Fruit fly (Drosophila melanogaster): ENCODE data around the gene Rala.
A peak's percentile ranks its signal among the peaks of the same experiment; 100 is the strongest.

Gene Rala

dm6 chrX:3720176-3720981 is 944 bp upstream of the Rala start (continued):
- peak; percentile 1 for TF ChIP-seq CG12769 (tag; optimal IDR thresholded peaks at IDR 0.05)
- TF ChIP-seq lab (GFP tag; optimal IDR thresholded peaks at IDR 0.05) = no peak
- no peak for TF ChIP-seq onecut (GFP tag; IDR thresholded peaks at IDR 0.05)
- peak; percentile 37; the same call in 1 of the 2 replicates for TF ChIP-seq CG32532 (GFP tag; IDR thresholded peaks at IDR 0.05)
- no peak for TF ChIP-seq CG9797 (GFP tag; optimal IDR thresholded peaks at IDR 0.05)
- no peak for TF ChIP-seq CG18764 (GFP tag; optimal IDR thresholded peaks at IDR 0.05)
- no peak for TF ChIP-seq Oli (tag; optimal IDR thresholded peaks at IDR 0.05)
- 0 out of 2 replicates have a peak, but pooled peaks have one; percentile 8 for TF ChIP-seq Ptx1 (GFP tag; IDR thresholded peaks at IDR 0.05)
- no peak for TF ChIP-seq klu (GFP tag; IDR thresholded peaks at IDR 0.05)
- peak; percentile 20 for TF ChIP-seq cg (GFP tag; optimal IDR thresholded peaks at IDR 0.05)
- TF ChIP-seq CG2120 (GFP tag; optimal IDR thresholded peaks at IDR 0.05) = peak; percentile 34
- TF ChIP-seq CG1603 (tag; optimal IDR thresholded peaks at IDR 0.05) = peak; percentile 10
- TF ChIP-seq sisA (GFP tag; IDR thresholded peaks at IDR 0.05) = 0 out of 2 replicates have a peak, but pooled peaks have one; percentile 4
- TF ChIP-seq en (GFP tag; optimal IDR thresholded peaks at IDR 0.05) = no peak
- TF ChIP-seq unpg (GFP tag; optimal IDR thresholded peaks at IDR 0.05) = peak; percentile 11
- no peak for TF ChIP-seq Meics (GFP tag; optimal IDR thresholded peaks at IDR 0.05)
- TF ChIP-seq CG10543 (GFP tag; optimal IDR thresholded peaks at IDR 0.05) = peak; percentile 6
- peak; percentile 88 for TF ChIP-seq rib (GFP tag; IDR thresholded peaks at IDR 0.05)
- TF ChIP-seq Dll (GFP tag; IDR thresholded peaks at IDR 0.05; ENCODE audit: partially characterized antibody) = no peak
- TF ChIP-seq CG6765 (GFP tag; optimal IDR thresholded peaks at IDR 0.05) = no peak
- peak; percentile 79 for TF ChIP-seq bigmax (GFP tag; optimal IDR thresholded peaks at IDR 0.05)
- no peak for TF ChIP-seq CG8290 (GFP tag; optimal IDR thresholded peaks at IDR 0.05)
- TF ChIP-seq CG8290 (tag; optimal IDR thresholded peaks at IDR 0.05) = no peak
- no peak for TF ChIP-seq CG16779 (GFP tag; IDR thresholded peaks at IDR 0.05)
- TF ChIP-seq Ets65A (GFP tag) = peak; percentile 80
- no peak for TF ChIP-seq sob (GFP tag; IDR thresholded peaks at IDR 0.05)
- TF ChIP-seq slp2 (GFP tag; optimal IDR thresholded peaks at IDR 0.05) = no peak
- no peak for TF ChIP-seq CG10209 (GFP tag; optimal IDR thresholded peaks at IDR 0.05)
- 0 out of 2 replicates have a peak, but pooled peaks have one; percentile 27 for TF ChIP-seq H2.0 (GFP tag; IDR thresholded peaks at IDR 0.05)
- peak; percentile 44 for TF ChIP-seq sens (GFP tag)
- TF ChIP-seq CG3065 (GFP tag; optimal IDR thresholded peaks at IDR 0.05) = no peak
- no peak for TF ChIP-seq Abd-B (GFP tag; optimal IDR thresholded peaks at IDR 0.05)
- TF ChIP-seq kay (GFP tag; optimal IDR thresholded peaks at IDR 0.05) = no peak
- TF ChIP-seq CG6813 (GFP tag; optimal IDR thresholded peaks at IDR 0.05) = no peak
- TF ChIP-seq trh (GFP tag; optimal IDR thresholded peaks at IDR 0.05) = no peak
- no peak for TF ChIP-seq CG14050 (GFP tag; IDR thresholded peaks at IDR 0.05)
- TF ChIP-seq Adf1 (GFP tag; IDR thresholded peaks at IDR 0.05) = peak; percentile 26; the same call in 1 of the 2 replicates
- TF ChIP-seq slbo (GFP tag; IDR thresholded peaks at IDR 0.05) = peak; percentile 33; the same call in 1 of the 2 replicates
- TF ChIP-seq Trl (optimal IDR thresholded peaks at IDR 0.05) = peak in 1 of 2 experiments; percentile 20
- TF ChIP-seq Trl (GFP tag; optimal IDR thresholded peaks at IDR 0.05) = no peak
- TF ChIP-seq CG10321 (GFP tag; IDR thresholded peaks at IDR 0.05) = peak; percentile 31; the same call in 1 of the 2 replicates
- peak; percentile 21; the same call in 1 of the 2 replicates for TF ChIP-seq CG11696 (GFP tag; IDR thresholded peaks at IDR 0.05)
- no peak for TF ChIP-seq Fer2 (tag; optimal IDR thresholded peaks at IDR 0.05)
- no peak for TF ChIP-seq CG11504 (tag; optimal IDR thresholded peaks at IDR 0.05)
- peak in 1 of 2 experiments; percentile 59 for TF ChIP-seq bsh (GFP tag; optimal IDR thresholded peaks at IDR 0.05)
- no peak for TF ChIP-seq CG8388 (GFP tag; optimal IDR thresholded peaks at IDR 0.05)
- TF ChIP-seq CG33213 (GFP tag; optimal IDR thresholded peaks at IDR 0.05) = no peak
- TF ChIP-seq CG13296 (GFP tag; optimal IDR thresholded peaks at IDR 0.05) = peak; percentile 20
- TF ChIP-seq lilli (GFP tag; optimal IDR thresholded peaks at IDR 0.05) = no peak
- TF ChIP-seq ci (GFP tag; IDR thresholded peaks at IDR 0.05) = peak; percentile 52; the same call in 1 of the 3 replicates
